Fruit fly (Drosophila melanogaster): ENCODE results near the gene Efa6.

DNA sequence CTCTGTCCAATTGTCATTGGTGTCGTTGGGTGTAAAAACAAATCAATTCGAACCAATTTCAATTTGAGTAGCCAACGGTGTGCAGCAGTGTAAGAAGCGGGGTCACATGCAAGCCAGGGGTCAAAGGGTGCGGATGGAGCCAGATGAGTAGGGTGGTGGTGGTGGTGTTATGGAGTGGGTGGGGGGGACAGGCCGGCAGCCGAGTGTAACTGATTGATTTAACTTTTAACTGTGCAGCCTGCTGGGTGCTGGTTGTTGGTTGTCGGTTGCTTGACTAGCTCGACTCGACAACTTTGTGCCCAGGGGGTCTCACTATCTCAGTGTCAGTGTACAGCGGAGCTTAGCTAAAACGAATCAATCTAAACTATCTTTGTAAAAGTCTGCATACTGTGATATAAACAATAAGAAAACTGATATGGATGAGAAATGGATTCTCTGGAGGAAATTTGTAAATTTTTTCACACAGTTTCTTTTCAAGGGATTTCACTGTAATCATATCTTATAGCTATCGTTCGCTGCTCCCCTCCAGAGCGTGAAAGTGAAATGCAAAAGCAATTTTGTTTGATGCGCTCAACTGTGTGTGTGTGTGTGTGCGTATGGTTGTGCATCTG, 9.9 kb downstream of the Efa6 start:
- TF ChIP-seq sage (GFP tag; optimal IDR thresholded peaks at IDR 0.05), result no peak
- TF ChIP-seq fru (GFP tag; optimal IDR thresholded peaks at IDR 0.05), result no peak
- TF ChIP-seq Dfd (GFP tag; optimal IDR thresholded peaks at IDR 0.05), result no peak
- TF ChIP-seq br (GFP tag; optimal IDR thresholded peaks at IDR 0.05), result no peak
- no peak for TF ChIP-seq Abd-B (GFP tag; optimal IDR thresholded peaks at IDR 0.05)
- TF ChIP-seq Hnf4 (GFP tag; optimal IDR thresholded peaks at IDR 0.05), result no peak
- no peak for TF ChIP-seq Rel (GFP tag; optimal IDR thresholded peaks at IDR 0.05)
- TF ChIP-seq Rel (tag; optimal IDR thresholded peaks at IDR 0.05), result no peak
- TF ChIP-seq psq (GFP tag; optimal IDR thresholded peaks at IDR 0.05), result no peak
- no peak for TF ChIP-seq Hr83 (GFP tag; optimal IDR thresholded peaks at IDR 0.05; ENCODE audit: poor library complexity, severe bottlenecking)
